Worm (Caenorhabditis elegans): Measurements from ENCODE around the gene Y39B6A.29.

DNA sequence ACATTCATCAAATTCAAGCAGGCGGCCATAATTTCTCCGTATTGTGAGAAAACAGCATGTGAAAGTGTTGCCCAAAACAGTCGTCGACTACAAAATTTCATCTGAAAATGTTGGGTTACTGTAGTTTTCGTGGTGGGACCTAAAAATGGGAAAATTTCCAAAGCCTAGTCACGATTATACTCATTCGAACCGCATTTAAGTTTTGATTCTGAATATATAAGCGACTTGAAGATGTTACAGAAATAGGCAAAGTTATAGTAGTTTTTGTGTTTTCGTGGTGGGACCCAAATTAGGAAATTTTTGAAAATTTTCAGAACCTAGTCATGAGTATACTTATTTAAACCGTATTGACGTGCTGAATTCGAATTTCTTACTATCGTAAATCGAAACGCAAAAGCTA, 46.7 kb downstream of the Y39B6A.29 start, which contains the start of gene Y39B6A.41:
- TF ChIP-seq lin-15B (tag; optimal IDR thresholded peaks at IDR 0.05) (no peak), nfya-1 (tag; optimal IDR thresholded peaks at IDR 0.05; ENCODE audit: insufficient read depth) (no peak), R02D3.7 (tag; optimal IDR thresholded peaks at IDR 0.05) (no peak), nhr-11 (tag; optimal IDR thresholded peaks at IDR 0.05) (no peak), lin-39 (tag; optimal IDR thresholded peaks at IDR 0.05) (no peak), eor-1 (tag; optimal IDR thresholded peaks at IDR 0.05) (no peak), nhr-23 (tag; optimal IDR thresholded peaks at IDR 0.05) (no peak), pqm-1 (tag; optimal IDR thresholded peaks at IDR 0.05) (no peak), daf-12 (tag; optimal IDR thresholded peaks at IDR 0.05) (no peak), ZK546.5 (tag; optimal IDR thresholded peaks at IDR 0.05) (no peak), zag-1 (tag; optimal IDR thresholded peaks at IDR 0.05) (no peak), ceh-28 (tag; optimal IDR thresholded peaks at IDR 0.05) (no peak), fkh-10 (GFP tag; optimal IDR thresholded peaks at IDR 0.05) (no peak)
